Fruit fly (Drosophila melanogaster) whole organism, embryonic: Measurements from ENCODE around the gene Prdm13.

ENCODE experiments used
- Antp ChIP-seq: fragments of 200-800 bp; sonication (Bioruptor generic); optimal IDR thresholded peaks from 3 replicates; lab custom pipeline; 2016; ENCODE audit warnings: missing biosample characterization, missing genetic modification characterization
- Awh ChIP-seq: fragments of 200-800 bp; sonication (Bioruptor generic); IDR thresholded peaks from 2 replicates; pipeline ENCODE4, ENCODE4 v1.3.6; 2022; ENCODE audit warnings: missing biosample characterization, missing genetic modification characterization
- Blimp-1 ChIP-seq: fragments of 200-800 bp; sonication (Bioruptor generic); optimal IDR thresholded peaks from 3 replicates; lab custom pipeline; 2018; ENCODE audit warnings: missing biosample characterization, missing genetic modification characterization, mild to moderate bottlenecking, moderate library complexity, missing genetic modification reagents
- BtbVII ChIP-seq: fragments of 200-800 bp; sonication (Bioruptor generic); optimal IDR thresholded peaks from 3 replicates; lab custom pipeline; 2017; ENCODE audit warnings: missing biosample characterization, mild to moderate bottlenecking, missing genetic modification characterization
- CG10147 ChIP-seq: fragments of 200-800 bp; sonication (Bioruptor generic); optimal IDR thresholded peaks from 2 replicates; lab custom pipeline; 2019; ENCODE audit warnings: missing biosample characterization, mild to moderate bottlenecking, missing genetic modification characterization, moderate library complexity
- CG10267 ChIP-seq: fragments of 200-800 bp; sonication (Bioruptor generic); optimal IDR thresholded peaks from 2 replicates; lab custom pipeline; 2018; ENCODE audit warnings: missing biosample characterization, mild to moderate bottlenecking, missing genetic modification characterization, moderate library complexity
- CG11398 ChIP-seq: fragments of 200-800 bp; sonication (Bioruptor generic); optimal IDR thresholded peaks from 2 replicates; lab custom pipeline; 2016; ENCODE audit warnings: missing biosample characterization, missing genetic modification characterization
- CG12071 ChIP-seq: fragments of 200-800 bp; sonication (Bioruptor generic); optimal IDR thresholded peaks from 3 replicates; lab custom pipeline; 2018; ENCODE audit warnings: missing biosample characterization, mild to moderate bottlenecking, missing genetic modification characterization
- CG12219 ChIP-seq: fragments of 200-800 bp; sonication (Bioruptor generic); optimal IDR thresholded peaks from 3 replicates; lab custom pipeline; 2018; ENCODE audit warnings: missing biosample characterization, mild to moderate bottlenecking, missing genetic modification characterization
- CG13424 ChIP-seq: fragments of 200-800 bp; sonication (Bioruptor generic); optimal IDR thresholded peaks from 2 replicates; lab custom pipeline; 2019; ENCODE audit warnings: missing biosample characterization, mild to moderate bottlenecking, missing genetic modification characterization, moderate library complexity
- CG14014 ChIP-seq: fragments of 200-800 bp; sonication (Bioruptor generic); IDR thresholded peaks from 2 replicates; pipeline ENCODE4 v1.3.6; 2022; ENCODE audit warnings: missing biosample characterization, missing genetic modification characterization
- CG15269 ChIP-seq: fragments of 200-800 bp; sonication (Bioruptor generic); optimal IDR thresholded peaks from 2 replicates; lab custom pipeline; 2018; ENCODE audit warnings: missing biosample characterization, mild to moderate bottlenecking, missing genetic modification characterization, moderate library complexity
- CG1529 ChIP-seq: fragments of 200-800 bp; sonication (Bioruptor generic); optimal IDR thresholded peaks from 3 replicates; lab custom pipeline; 2018; ENCODE audit warnings: missing biosample characterization, missing genetic modification characterization
- CG16815 ChIP-seq: fragments of 200-800 bp; sonication (Bioruptor generic); optimal IDR thresholded peaks from 3 replicates; lab custom pipeline; 2017; ENCODE audit warnings: missing biosample characterization, mild to moderate bottlenecking, missing genetic modification characterization
- CG17385 ChIP-seq: fragments of 200-800 bp; sonication (Bioruptor generic); optimal IDR thresholded peaks from 3 replicates; lab custom pipeline; 2018; ENCODE audit warnings: missing biosample characterization, mild to moderate bottlenecking, missing genetic modification characterization
- CG17912 ChIP-seq: fragments of 200-800 bp; sonication (Bioruptor generic); optimal IDR thresholded peaks from 2 replicates; lab custom pipeline; 2018; ENCODE audit warnings: missing biosample characterization, mild to moderate bottlenecking, missing genetic modification characterization
- CG18599 ChIP-seq: fragments of 200-800 bp; sonication (Bioruptor generic); optimal IDR thresholded peaks from 3 replicates; lab custom pipeline; 2017; ENCODE audit warnings: missing biosample characterization, missing genetic modification characterization, mild to moderate bottlenecking, moderate library complexity, missing genetic modification reagents
- CG18619 ChIP-seq: fragments of 200-800 bp; sonication (Bioruptor generic); optimal IDR thresholded peaks from 3 replicates; lab custom pipeline; 2017; ENCODE audit warnings: missing biosample characterization, mild to moderate bottlenecking, missing genetic modification characterization
- CG2875 ChIP-seq: fragments of 200-800 bp; sonication (Bioruptor generic); optimal IDR thresholded peaks from 2 replicates; lab custom pipeline; 2017; ENCODE audit warnings: missing biosample characterization, mild to moderate bottlenecking, missing genetic modification characterization, missing genetic modification reagents
- CG4360 ChIP-seq: fragments of 200-800 bp; sonication (Bioruptor generic); IDR thresholded peaks from 2 replicates; pipeline ENCODE4 v1.3.6; 2022; ENCODE audit warnings: missing biosample characterization, missing genetic modification characterization
- CG4617 ChIP-seq: fragments of 200-800 bp; sonication (Bioruptor generic); optimal IDR thresholded peaks from 3 replicates; lab custom pipeline; 2016; ENCODE audit warnings: missing biosample characterization, missing genetic modification characterization, borderline replicate concordance
- D19A ChIP-seq: fragments of 200-800 bp; optimal IDR thresholded peaks from 3 replicates; lab custom pipeline; 2019; ENCODE audit warnings: missing biosample characterization, mild to moderate bottlenecking, missing genetic modification characterization, moderate library complexity
- Eip74EF ChIP-seq, 2 experiments: fragments of 200-800 bp in 1 of 2; fragments of >200 bp in 1 of 2; sonication (Bioruptor generic) in 1 of 2; optimal IDR thresholded peaks; 2 replicates each; lab custom pipeline; 2017 to 2019; ENCODE audit warnings: missing biosample characterization in 2 of 2, missing genetic modification characterization in 2 of 2, mild to moderate bottlenecking in 1 of 2, moderate library complexity in 1 of 2
- HmgZ ChIP-seq: fragments of 200-800 bp; sonication (Bioruptor generic); optimal IDR thresholded peaks from 2 replicates; lab custom pipeline; 2018; ENCODE audit warnings: missing biosample characterization, mild to moderate bottlenecking, missing genetic modification characterization
- Hr78 ChIP-seq, 2 experiments: fragments of 200-800 bp in 1 of 2; fragments of >200 bp in 1 of 2; sonication (Bioruptor generic) in 1 of 2; optimal IDR thresholded peaks; 2 replicates each; lab custom pipeline; 2017 to 2019; ENCODE audit warnings: missing biosample characterization in 2 of 2, missing genetic modification characterization in 2 of 2, mild to moderate bottlenecking in 1 of 2, moderate library complexity in 1 of 2
- Nf-YA ChIP-seq: fragments of 200-800 bp; sonication (Bioruptor generic); IDR thresholded peaks from 2 replicates; pipeline ENCODE4 v1.3.6; 2022; ENCODE audit warnings: missing biosample characterization, missing genetic modification characterization
- Sox102F ChIP-seq: fragments of 200-800 bp; sonication (Bioruptor generic); optimal IDR thresholded peaks from 2 replicates; lab custom pipeline; 2018; ENCODE audit warnings: missing biosample characterization, mild to moderate bottlenecking, missing genetic modification characterization, moderate library complexity
- abd-A ChIP-seq: fragments of 200-800 bp; sonication (Bioruptor generic); optimal IDR thresholded peaks from 3 replicates; lab custom pipeline; 2019; ENCODE audit warnings: missing biosample characterization, mild to moderate bottlenecking, missing genetic modification characterization, moderate library complexity
- chif ChIP-seq, 2 experiments: fragments of 200-800 bp; sonication (Bioruptor generic); optimal IDR thresholded peaks; 3 replicates each; lab custom pipeline; 2016; ENCODE audit warnings: missing biosample characterization in 2 of 2, missing genetic modification characterization in 2 of 2
- chinmo ChIP-seq: fragments of 200-800 bp; sonication (Bioruptor generic); IDR thresholded peaks from 4 replicates; pipeline ENCODE4 v1.3.6; 2022; ENCODE audit warnings: missing biosample characterization, missing genetic modification characterization; ENCODE audit not compliant: partially characterized antibody
- dmrt99B ChIP-seq: fragments of 200-800 bp; sonication (Bioruptor generic); optimal IDR thresholded peaks from 2 replicates; lab custom pipeline; 2018; ENCODE audit warnings: missing biosample characterization, mild to moderate bottlenecking, missing genetic modification characterization, moderate library complexity
- gce ChIP-seq: fragments of 200-800 bp; sonication (Bioruptor generic); IDR thresholded peaks from 3 replicates; pipeline ENCODE4 v1.3.6; 2022; ENCODE audit warnings: missing biosample characterization, missing genetic modification characterization
- hkb ChIP-seq, 2 experiments: fragments of 200-800 bp in 1 of 2; fragments of >200 bp in 1 of 2; sonication (Bioruptor generic) in 1 of 2; IDR thresholded peaks in 1 of 2; optimal IDR thresholded peaks in 1 of 2; 2 replicates each; pipeline versions ENCODE4 v1.3.6 to Lab custom; 2017 to 2022; ENCODE audit warnings: missing biosample characterization in 1 of 2, missing genetic modification characterization in 1 of 2
- hth ChIP-seq: fragments of >200 bp; optimal IDR thresholded peaks from 2 replicates; lab custom pipeline; 2017; ENCODE audit warnings: inconsistent platforms
- lbe ChIP-seq: fragments of 200-800 bp; sonication (Bioruptor generic); optimal IDR thresholded peaks from 2 replicates; lab custom pipeline; 2016; ENCODE audit warnings: missing biosample characterization, mild to moderate bottlenecking, missing genetic modification characterization
- mam ChIP-seq: fragments of 200-800 bp; sonication (Bioruptor generic); optimal IDR thresholded peaks from 3 replicates; lab custom pipeline; 2016; ENCODE audit warnings: missing biosample characterization, missing genetic modification characterization
- nau ChIP-seq: fragments of 200-800 bp; sonication (Bioruptor generic); optimal IDR thresholded peaks from 3 replicates; lab custom pipeline; 2017; ENCODE audit warnings: missing biosample characterization, mild to moderate bottlenecking, missing genetic modification characterization, missing genetic modification reagents
- otp ChIP-seq: fragments of 200-800 bp; sonication (Bioruptor generic); IDR thresholded peaks from 3 replicates; pipeline ENCODE4, ENCODE4 v1.3.6; 2022; ENCODE audit warnings: missing biosample characterization, missing genetic modification characterization
- repo ChIP-seq: fragments of 200-800 bp; sonication (Bioruptor generic); optimal IDR thresholded peaks from 2 replicates; lab custom pipeline; 2016; ENCODE audit warnings: missing biosample characterization, missing genetic modification characterization
- rib ChIP-seq: fragments of 200-800 bp; sonication (Bioruptor generic); IDR thresholded peaks from 2 replicates; pipeline ENCODE4 v1.3.6; 2022; ENCODE audit warnings: missing biosample characterization, missing genetic modification characterization
- sd ChIP-seq: fragments of 200-800 bp; sonication (Bioruptor generic); optimal IDR thresholded peaks from 3 replicates; lab custom pipeline; 2018; ENCODE audit warnings: missing biosample characterization, mild to moderate bottlenecking, missing genetic modification characterization, moderate library complexity
- sqz ChIP-seq: fragments of 200-800 bp; sonication (Bioruptor generic); optimal IDR thresholded peaks from 3 replicates; lab custom pipeline; 2018; ENCODE audit warnings: missing biosample characterization, mild to moderate bottlenecking, missing genetic modification characterization
- tin ChIP-seq: fragments of 200-800 bp; sonication (Bioruptor generic); optimal IDR thresholded peaks from 3 replicates; lab custom pipeline; 2016; ENCODE audit warnings: missing biosample characterization, missing genetic modification characterization
- ttk ChIP-seq: fragments of 200-800 bp; sonication (Bioruptor generic); IDR thresholded peaks from 2 replicates; pipeline ENCODE4 v2.1.2; 2022; ENCODE audit warnings: missing biosample characterization, missing genetic modification characterization
- vvl ChIP-seq: fragments of 200-800 bp; sonication (Bioruptor generic); IDR thresholded peaks from 2 replicates; pipeline ENCODE4 v1.3.6; 2022; ENCODE audit warnings: missing biosample characterization, missing genetic modification characterization

Gene Prdm13

DNA sequence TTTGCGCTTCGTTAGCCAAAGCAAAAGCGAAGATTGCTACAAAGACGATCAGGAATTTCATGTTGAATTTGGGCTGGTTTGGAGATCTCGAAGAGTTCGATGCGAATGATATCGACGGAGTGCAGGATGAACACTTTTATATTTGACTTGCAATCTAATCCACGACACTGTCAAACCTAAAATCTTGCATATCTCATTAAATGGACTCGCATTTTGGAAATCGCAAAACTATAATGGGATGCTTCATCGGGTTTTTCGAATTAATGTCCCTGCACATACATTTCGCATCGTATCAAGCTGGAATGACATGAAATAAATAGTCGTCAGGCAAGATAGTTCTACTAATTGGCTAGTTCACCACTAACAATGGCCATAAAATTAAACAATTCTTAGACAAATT lies 24.9 kb upstream of the Prdm13 start, which contains the start of gene Lcp65Ae:
TSS of gene Lcp65Ae (minus strand) at position 101 of the 400 bp plus-strand sequence.
- TF ChIP-seq CG11398 (GFP tag; lab: Kevin White, UChicago), result no peak
- TF ChIP-seq Awh (GFP tag; lab: Robert Waterston, UW), result no peak
- no peak for TF ChIP-seq gce (GFP tag; lab: Robert Waterston, UW)
- no peak for TF ChIP-seq HmgZ
- TF ChIP-seq D19A (tag; lab: Kevin White, UChicago), result no peak

DNA sequence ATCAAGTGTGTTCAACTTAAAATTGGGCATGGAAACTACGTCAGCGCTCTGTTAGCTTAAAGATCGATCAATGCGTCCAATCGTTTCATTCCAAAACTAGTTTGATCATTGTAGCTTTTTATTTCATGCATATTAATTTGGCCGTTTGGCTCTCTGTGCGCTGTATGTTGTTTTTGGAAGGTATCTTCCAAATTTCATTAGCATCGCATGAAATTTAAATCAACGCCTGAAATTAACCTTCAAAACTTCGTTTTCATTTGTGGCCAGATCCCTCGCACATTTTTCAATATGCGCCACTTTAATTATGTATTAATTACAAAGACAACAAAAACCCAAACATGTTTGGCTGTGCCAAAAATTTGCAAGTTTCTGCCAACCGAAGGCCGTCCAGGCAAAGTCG lies 24.3 kb upstream of the Prdm13 start:
- TF ChIP-seq abd-A (tag; lab: Kevin White, UChicago) (peak; percentile 62), CG10147 (GFP tag; lab: Kevin White, UChicago) (no peak), vvl (GFP tag; lab: Robert Waterston, UW) (peak; percentile 76), chinmo (GFP tag; lab: Robert Waterston, UW) (peak; percentile 79; the same call in 3 of the 4 replicates), dmrt99B (tag; lab: Kevin White, UChicago) (no peak), CG18619 (GFP tag; lab: Kevin White, UChicago) (no peak), CG10267 (no peak), sd (tag; lab: Kevin White, UChicago) (peak; percentile 51), rib (GFP tag; lab: Robert Waterston, UW) (peak; percentile 51; the same call in 1 of the 2 replicates)

DNA sequence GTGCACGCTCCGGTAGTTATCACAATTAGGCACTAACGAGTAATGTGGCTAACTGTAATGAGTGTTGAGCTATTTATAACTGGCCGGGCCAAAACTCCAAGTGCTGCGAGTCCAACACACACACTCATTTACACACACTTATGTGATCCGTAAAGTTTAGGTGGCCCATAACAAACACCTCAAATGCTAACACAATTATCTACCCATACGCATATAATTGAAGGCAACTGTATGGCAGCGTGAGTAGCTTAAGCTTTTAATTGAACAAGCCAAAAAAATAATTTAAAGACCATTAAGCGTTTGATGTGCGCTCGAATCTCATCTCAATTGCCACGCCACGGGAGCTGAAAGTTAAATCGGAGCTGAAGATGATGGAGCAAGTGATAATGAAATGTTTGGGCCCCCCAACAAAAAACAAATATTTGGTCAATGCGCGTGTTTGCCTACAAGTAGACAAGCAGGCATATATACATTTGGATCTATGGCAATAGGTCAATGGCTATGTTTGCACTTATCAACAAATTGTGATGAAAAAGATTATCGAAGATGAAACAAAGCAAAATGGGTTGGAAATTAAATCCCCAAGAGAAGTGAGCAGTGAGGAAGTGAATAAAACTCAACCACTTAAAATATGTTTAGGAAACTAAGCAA lies 22.9 kb upstream of the Prdm13 start, which contains the start of gene Cpr65Av:
TSS of gene Cpr65Av (minus strand) at position 51 of the 651 bp plus-strand sequence.
- TF ChIP-seq Hr78 (GFP tag; optimal IDR thresholded peaks at IDR 0.05; lab: Kevin White, UChicago) (peak in 1 of 2 experiments; percentile 33), Sox102F (GFP tag; lab: Kevin White, UChicago) (peak; percentile 48), hkb (optimal IDR thresholded peaks at IDR 0.05; lab: Kevin White, UChicago) (no peak), hkb (GFP tag; IDR thresholded peaks at IDR 0.05; lab: Robert Waterston, UW) (peak; percentile 28; the same call in 1 of the 2 replicates), Nf-YA (peak; percentile 33; the same call in 1 of the 2 replicates), CG2875 (GFP tag; lab: Kevin White, UChicago) (peak; percentile 37), CG12219 (GFP tag; lab: Kevin White, UChicago) (peak; percentile 23), Blimp-1 (peak; percentile 13), mam (GFP tag; lab: Kevin White, UChicago) (no peak), repo (no peak), CG1529 (GFP tag; lab: Kevin White, UChicago) (peak; percentile 20), CG4360 (GFP tag; lab: Robert Waterston, UW) (no peak), ttk (GFP tag; lab: Robert Waterston, UW) (no peak), CG12071 (peak; percentile 17), BtbVII (GFP tag; lab: Kevin White, UChicago) (peak; percentile 5), tin (GFP tag; lab: Kevin White, UChicago) (no peak), chif (GFP tag; optimal IDR thresholded peaks at IDR 0.05; lab: Kevin White, UChicago) (peak in 1 of 2 experiments; percentile 13), sqz (GFP tag; lab: Kevin White, UChicago) (peak; percentile 43), CG17912 (peak; percentile 13), Antp (GFP tag; lab: Kevin White, UChicago) (no peak), CG15269 (peak; percentile 10), CG14014 (GFP tag; lab: Robert Waterston, UW) (peak; percentile 34; the same call in 1 of the 2 replicates), Eip74EF (GFP tag; optimal IDR thresholded peaks at IDR 0.05; lab: Kevin White, UChicago) (peak in 1 of 2 experiments; percentile 11), hth (lab: Kevin White, UChicago) (no peak), otp (peak; percentile 17; the same call in 1 of the 3 replicates), CG4617 (GFP tag; lab: Kevin White, UChicago) (no peak), CG13424 (peak; percentile 39), nau (peak; percentile 3), CG17385 (peak; percentile 2), CG16815 (GFP tag; lab: Kevin White, UChicago) (no peak), CG18599 (peak; percentile 2), lbe (GFP tag; lab: Kevin White, UChicago) (no peak)
